Fruit fly (Drosophila melanogaster): ENCODE measurements around the gene CG43248.

- TF ChIP-seq brk (GFP tag; optimal IDR thresholded peaks at IDR 0.05) (no peak), sage (GFP tag; optimal IDR thresholded peaks at IDR 0.05) (no peak), OdsH (GFP tag; optimal IDR thresholded peaks at IDR 0.05) (no peak), usp (GFP tag; optimal IDR thresholded peaks at IDR 0.05) (no peak)
These were observed 13.8 kb downstream of the CG43248 start for dm6 chr3L:15517508-15517907.

All from whole organism, wandering third instar larva.